Worm (Caenorhabditis elegans) whole organism, L3 larva: ENCODE results near the gene slt-1.

Experiments
- R02D3.7 ChIP-seq: fragments of 150-350 bp; optimal IDR thresholded peaks from 2 replicates; lab custom pipeline; 2014; ENCODE audit warnings: missing biosample characterization, missing genetic modification characterization
- ZK546.5 ChIP-seq: sonication (generic microtip); optimal IDR thresholded peaks from 2 replicates; lab custom pipeline; 2017; ENCODE audit warnings: missing biosample characterization, missing genetic modification characterization
- ama-1 ChIP-seq: fragments of 150-350 bp; optimal IDR thresholded peaks from 2 replicates; lab custom pipeline; 2018
- ceh-16 ChIP-seq: sonication (generic microtip); optimal IDR thresholded peaks from 2 replicates; lab custom pipeline; 2017; ENCODE audit warnings: missing biosample characterization, missing genetic modification characterization
- ceh-28 ChIP-seq: fragments of 150-350 bp; optimal IDR thresholded peaks from 2 replicates; lab custom pipeline; 2014; ENCODE audit warnings: missing biosample characterization, missing genetic modification reagents, missing genetic modification characterization
- ceh-82 ChIP-seq: fragments of 150-350 bp; optimal IDR thresholded peaks from 2 replicates; lab custom pipeline; 2014; ENCODE audit warnings: missing biosample characterization, missing genetic modification characterization
- ceh-9 ChIP-seq: sonication (generic microtip); optimal IDR thresholded peaks from 2 replicates; lab custom pipeline; 2018; ENCODE audit warnings: missing biosample characterization, missing genetic modification characterization
- daf-12 ChIP-seq: fragments of 150-350 bp; optimal IDR thresholded peaks from 2 replicates; lab custom pipeline; 2014; ENCODE audit warnings: missing biosample characterization, missing genetic modification reagents, missing genetic modification characterization
- egl-5 ChIP-seq: fragments of 150-350 bp; optimal IDR thresholded peaks from 2 replicates; lab custom pipeline; 2017; ENCODE audit warnings: missing biosample characterization, missing genetic modification reagents, missing genetic modification characterization, inconsistent platforms
- eor-1 ChIP-seq, 2 experiments: fragments of 150-350 bp; optimal IDR thresholded peaks; 2 replicates each; lab custom pipeline; 2014 to 2018; ENCODE audit warnings: missing biosample characterization in 2 of 2, missing genetic modification characterization in 2 of 2
- fkh-10 ChIP-seq: sonication (generic microtip); optimal IDR thresholded peaks from 2 replicates; lab custom pipeline; 2017; ENCODE audit warnings: missing biosample characterization, missing genetic modification reagents, missing genetic modification characterization
- fos-1 ChIP-seq: fragments of 150-350 bp; optimal IDR thresholded peaks from 2 replicates; lab custom pipeline; 2014; ENCODE audit warnings: missing biosample characterization, missing genetic modification characterization
- lin-39 ChIP-seq: fragments of 150-350 bp; optimal IDR thresholded peaks from 2 replicates; lab custom pipeline; 2018; ENCODE audit warnings: missing biosample characterization, missing genetic modification reagents, missing genetic modification characterization
- lsy-12 ChIP-seq: sonication (generic microtip); optimal IDR thresholded peaks from 2 replicates; lab custom pipeline; 2016; ENCODE audit warnings: mild to moderate bottlenecking, missing genetic modification characterization, missing compliant biosample characterization
- mdl-1 ChIP-seq: fragments of 150-350 bp; optimal IDR thresholded peaks from 2 replicates; lab custom pipeline; 2014; ENCODE audit warnings: missing biosample characterization, missing genetic modification characterization
- mml-1 ChIP-seq: fragments of 150-350 bp; sonication (generic microtip); optimal IDR thresholded peaks from 3 replicates; lab custom pipeline; 2014; ENCODE audit warnings: missing biosample characterization, missing genetic modification characterization
- nfya-1 ChIP-seq: sonication (generic microtip); optimal IDR thresholded peaks from 2 replicates; lab custom pipeline; 2017; ENCODE audit warnings: missing genetic modification characterization, mild to moderate bottlenecking, missing compliant biosample characterization, antibody characterized with exemption, moderate library complexity; ENCODE audit not compliant: insufficient read depth
- nhr-11 ChIP-seq: fragments of 150-350 bp; optimal IDR thresholded peaks from 2 replicates; lab custom pipeline; 2014; ENCODE audit warnings: missing biosample characterization, missing genetic modification characterization
- nhr-12 ChIP-seq: fragments of 150-350 bp; optimal IDR thresholded peaks from 2 replicates; lab custom pipeline; 2014; ENCODE audit warnings: missing biosample characterization, missing genetic modification characterization
- nhr-23 ChIP-seq: fragments of 150-350 bp; optimal IDR thresholded peaks from 2 replicates; lab custom pipeline; 2014; ENCODE audit warnings: missing biosample characterization, missing genetic modification reagents, missing genetic modification characterization
- nhr-237 ChIP-seq: fragments of 150-350 bp; optimal IDR thresholded peaks from 2 replicates; lab custom pipeline; 2014; ENCODE audit warnings: missing biosample characterization, missing genetic modification characterization
- nhr-25 ChIP-seq: sonication (generic microtip); optimal IDR thresholded peaks from 2 replicates; lab custom pipeline; 2017; ENCODE audit warnings: missing biosample characterization, missing genetic modification characterization
- nhr-43 ChIP-seq: sonication (generic microtip); optimal IDR thresholded peaks from 2 replicates; lab custom pipeline; 2016; ENCODE audit warnings: mild to moderate bottlenecking, missing genetic modification characterization, missing compliant biosample characterization; ENCODE audit not compliant: poor library complexity, severe bottlenecking
- nhr-67 ChIP-seq: fragments of 150-350 bp; optimal IDR thresholded peaks from 2 replicates; lab custom pipeline; 2014; ENCODE audit warnings: missing biosample characterization, missing genetic modification characterization
- nhr-77 ChIP-seq: fragments of 150-350 bp; optimal IDR thresholded peaks from 2 replicates; lab custom pipeline; 2014; ENCODE audit warnings: missing biosample characterization, missing genetic modification characterization
- pha-4 ChIP-seq: fragments of 150-350 bp; optimal IDR thresholded peaks from 2 replicates; lab custom pipeline; 2014; ENCODE audit warnings: missing biosample characterization, missing genetic modification reagents, missing genetic modification characterization
- sea-2 ChIP-seq: fragments of 150-350 bp; sonication (generic microtip); optimal IDR thresholded peaks from 4 replicates; lab custom pipeline; 2014; ENCODE audit warnings: missing biosample characterization, missing genetic modification reagents, missing genetic modification characterization
- skn-1 ChIP-seq: fragments of 150-350 bp; optimal IDR thresholded peaks from 2 replicates; lab custom pipeline; 2014; ENCODE audit warnings: missing biosample characterization, missing genetic modification characterization
- tbx-2 ChIP-seq: sonication (generic microtip); optimal IDR thresholded peaks from 2 replicates; lab custom pipeline; 2016; ENCODE audit warnings: mild to moderate bottlenecking, missing genetic modification characterization, missing compliant biosample characterization
- unc-39 ChIP-seq: sonication (generic microtip); optimal IDR thresholded peaks from 4 replicates; lab custom pipeline; 2017; ENCODE audit warnings: missing biosample characterization, missing genetic modification characterization
- unc-62 ChIP-seq: fragments of 150-350 bp; sonication (generic microtip); optimal IDR thresholded peaks from 4 replicates; lab custom pipeline; 2014; ENCODE audit warnings: missing biosample characterization, missing genetic modification reagents, missing genetic modification characterization
- zag-1 ChIP-seq: fragments of 150-350 bp; optimal IDR thresholded peaks from 2 replicates; lab custom pipeline; 2014; ENCODE audit warnings: missing biosample characterization, missing genetic modification characterization
- ztf-11 ChIP-seq: fragments of 150-350 bp; optimal IDR thresholded peaks from 2 replicates; lab custom pipeline; 2014; ENCODE audit warnings: missing biosample characterization, missing genetic modification characterization
- ztf-4 ChIP-seq: fragments of 150-350 bp; optimal IDR thresholded peaks from 2 replicates; lab custom pipeline; 2014; ENCODE audit warnings: missing biosample characterization, missing genetic modification characterization

Gene slt-1

DNA sequence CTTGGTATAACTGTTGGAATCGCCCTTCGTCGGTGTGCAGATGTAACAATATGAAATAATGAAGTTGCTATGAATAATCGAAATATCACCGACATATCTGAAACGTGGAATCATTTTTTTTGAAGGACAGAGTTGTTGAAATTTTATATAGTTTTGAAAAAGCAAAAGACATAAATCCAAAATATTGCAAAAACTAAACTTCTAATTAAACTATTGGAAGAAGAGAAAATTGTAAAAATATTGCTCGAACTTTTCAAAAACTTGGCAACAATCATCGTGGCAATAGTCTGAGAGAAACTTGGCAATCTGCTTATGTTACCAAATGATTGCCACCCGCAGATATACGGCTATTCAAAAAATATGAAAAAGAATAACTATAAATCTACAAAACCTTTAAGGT lies 28.7 kb upstream of the slt-1 start, which contains the start of gene F54E4.4:
Gene F54E4.4, minus strand, starts transcription at position 101 of the 400 bp plus-strand sequence.
- no peak for TF ChIP-seq fos-1 (tag; lab: Kevin White, UChicago)
- TF ChIP-seq ZK546.5 (tag; lab: Kevin White, UChicago), result no peak
- no peak for TF ChIP-seq ztf-4 (tag; lab: Kevin White, UChicago)
- TF ChIP-seq mdl-1 (tag; lab: Kevin White, UChicago), result no peak
- no peak for TF ChIP-seq zag-1 (tag; lab: Kevin White, UChicago)
- no peak for TF ChIP-seq ceh-16
- TF ChIP-seq ceh-82, result no peak
- TF ChIP-seq daf-12, result no peak
- no peak for TF ChIP-seq eor-1 (tag; optimal IDR thresholded peaks at IDR 0.05; lab: Kevin White, UChicago)
- TF ChIP-seq unc-62 (GFP tag; lab: Kevin White, UChicago), result no peak
- TF ChIP-seq mml-1 (tag; lab: Kevin White, UChicago), result no peak
- no peak for TF ChIP-seq ceh-9 (tag; lab: Kevin White, UChicago)
- TF ChIP-seq nhr-43 (tag; lab: Kevin White, UChicago), result no peak
- no peak for TF ChIP-seq ceh-28 (tag; lab: Kevin White, UChicago)
- no peak for TF ChIP-seq lsy-12 (tag; lab: Kevin White, UChicago)
- TF ChIP-seq fkh-10, result no peak
- TF ChIP-seq egl-5 (tag; lab: Kevin White, UChicago), result no peak
- no peak for TF ChIP-seq nfya-1 (tag; lab: Kevin White, UChicago)
- TF ChIP-seq nhr-12 (tag; lab: Kevin White, UChicago), result no peak
- no peak for TF ChIP-seq tbx-2 (tag; lab: Kevin White, UChicago)

DNA sequence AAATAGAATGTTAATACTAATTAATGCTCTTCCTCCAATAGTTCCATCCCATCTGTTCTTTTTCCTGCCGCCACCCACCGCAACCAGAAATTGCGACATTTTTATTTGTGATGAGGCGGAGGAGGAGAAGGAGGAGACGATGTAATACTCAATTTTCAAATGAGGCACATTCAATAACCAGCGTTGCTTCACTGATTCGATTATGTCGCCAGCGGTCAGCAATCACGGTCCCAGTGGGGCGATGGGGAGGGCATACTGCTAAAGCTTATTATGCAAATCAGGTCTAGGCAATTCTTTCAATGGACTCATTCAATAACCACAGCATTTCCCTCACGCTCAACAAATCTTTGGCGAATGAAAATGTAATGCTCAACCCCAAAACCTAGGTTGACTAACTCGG lies 24.9 kb upstream of the slt-1 start:
- TF ChIP-seq skn-1 (tag; lab: Kevin White, UChicago) (no peak), nhr-12 (tag; lab: Kevin White, UChicago) (no peak), ama-1 (lab: Kevin White, UChicago) (no peak), nhr-25 (tag; lab: Kevin White, UChicago) (no peak)

DNA sequence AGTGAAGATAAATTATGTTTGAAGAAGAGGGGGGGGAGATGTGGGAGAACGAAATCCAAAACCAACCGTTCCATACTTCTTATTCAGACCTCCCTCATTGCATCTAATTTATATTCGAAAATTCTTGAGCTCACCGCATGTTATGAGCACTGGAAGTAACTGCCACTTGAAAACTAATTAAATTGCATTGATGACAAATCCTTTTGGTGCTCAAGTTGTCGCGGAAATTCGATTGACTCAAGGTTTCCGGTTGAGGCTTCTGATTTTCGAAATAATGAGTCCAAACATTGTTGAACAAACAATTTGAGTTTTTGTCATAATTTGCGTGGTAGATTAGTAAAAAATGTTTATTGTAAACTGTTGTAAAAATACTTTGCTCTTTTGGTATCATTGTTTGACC lies 22.1 kb upstream of the slt-1 start:
- no peak for TF ChIP-seq nhr-25 (tag; lab: Kevin White, UChicago)
- TF ChIP-seq sea-2 (GFP tag; lab: Kevin White, UChicago), result no peak
- no peak for TF ChIP-seq R02D3.7
- no peak for TF ChIP-seq skn-1 (tag; lab: Kevin White, UChicago)
- TF ChIP-seq ceh-28 (tag; lab: Kevin White, UChicago), result no peak
- no peak for TF ChIP-seq unc-39
- no peak for TF ChIP-seq egl-5 (tag; lab: Kevin White, UChicago)
- no peak for TF ChIP-seq ceh-16
- TF ChIP-seq nhr-23, result no peak
- no peak for TF ChIP-seq ztf-11 (tag; lab: Kevin White, UChicago)
- no peak for TF ChIP-seq ztf-4 (tag; lab: Kevin White, UChicago)
- TF ChIP-seq nhr-67 (tag; lab: Kevin White, UChicago), result no peak
- TF ChIP-seq nhr-237 (tag; lab: Kevin White, UChicago), result no peak
- TF ChIP-seq nhr-77 (tag; lab: Kevin White, UChicago), result no peak
- TF ChIP-seq lsy-12 (tag; lab: Kevin White, UChicago), result no peak
- TF ChIP-seq ZK546.5 (tag; lab: Kevin White, UChicago), result no peak
- no peak for TF ChIP-seq tbx-2 (tag; lab: Kevin White, UChicago)
- TF ChIP-seq pha-4, result no peak
- no peak for TF ChIP-seq daf-12
- no peak for TF ChIP-seq fkh-10

DNA sequence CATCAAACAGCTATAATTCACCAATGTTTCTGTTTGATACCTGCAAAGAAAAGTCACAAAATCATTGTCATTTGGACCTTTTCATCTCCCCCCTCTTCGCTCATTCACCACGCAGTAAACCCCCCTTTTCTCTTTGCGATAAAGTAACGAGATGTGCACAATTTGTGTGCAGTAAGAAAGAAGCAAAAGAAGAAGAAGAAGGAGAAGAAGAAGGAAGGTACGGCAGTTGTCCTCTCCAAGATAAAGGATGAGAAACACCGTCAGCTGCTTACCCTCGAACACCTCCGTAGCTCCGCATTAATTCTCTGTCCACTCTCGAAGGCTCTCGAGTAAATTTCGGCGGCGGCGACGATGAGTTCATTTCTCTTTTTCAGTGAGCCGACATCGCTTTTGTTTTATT lies 20.6 kb upstream of the slt-1 start:
- peak; percentile 22 for TF ChIP-seq lin-39 (tag; lab: Kevin White, UChicago)
- peak; percentile 0 for TF ChIP-seq nhr-11 (tag; lab: Kevin White, UChicago)
- no peak for TF ChIP-seq ztf-4 (tag; lab: Kevin White, UChicago)
- TF ChIP-seq, all 47 proteins: peak for 2

DNA sequence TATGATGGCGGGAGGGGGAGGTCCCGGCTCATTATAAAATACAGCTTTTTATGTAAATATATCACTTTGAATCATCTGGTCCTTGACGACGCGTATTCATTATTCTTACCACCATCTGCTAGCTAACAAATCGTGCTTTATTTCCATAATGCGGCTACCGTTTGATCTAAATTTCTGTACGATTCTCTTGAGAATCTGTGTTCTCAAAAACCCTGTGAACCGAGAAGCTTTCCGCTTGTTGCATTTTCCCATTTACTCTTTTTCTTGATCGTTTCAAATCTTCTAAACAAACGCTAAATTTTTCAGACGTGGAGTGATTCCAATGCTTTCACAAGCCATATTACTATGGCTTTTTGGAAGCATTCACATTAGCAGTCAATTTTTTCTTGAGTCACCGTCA lies 19.5 kb upstream of the slt-1 start, which contains the start of gene syg-2:
Gene syg-2, plus strand, starts transcription at position 301 of the 400 bp plus-strand sequence.
- TF ChIP-seq mml-1 (tag; lab: Kevin White, UChicago) (no peak), ceh-9 (tag; lab: Kevin White, UChicago) (no peak), nhr-43 (tag; lab: Kevin White, UChicago) (no peak)
- TF ChIP-seq, all 47 proteins: peak for 0
